Worm (Caenorhabditis elegans): ENCODE results near the gene math-38.

DNA sequence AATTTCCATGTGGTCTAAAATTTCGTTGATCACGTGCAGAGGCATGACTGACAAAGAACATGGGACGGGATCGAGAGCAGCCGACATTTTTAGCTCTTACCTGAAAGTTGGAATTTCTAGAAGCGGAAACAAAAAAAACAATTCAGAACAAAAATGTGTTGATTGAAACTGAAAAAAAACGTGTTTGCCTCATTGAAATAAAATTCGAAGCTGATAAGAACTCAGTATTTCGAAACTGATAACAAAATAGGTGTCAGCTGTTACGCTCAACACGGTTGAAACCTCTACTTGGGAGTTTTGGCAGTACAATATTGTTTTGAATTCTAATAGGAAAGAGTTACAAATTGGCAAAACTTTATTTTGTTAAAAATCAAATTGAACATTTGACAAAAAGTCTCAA lies 29.1 kb upstream of the math-38 start:
- no peak for TF ChIP-seq dve-1 (tag; optimal IDR thresholded peaks at IDR 0.05)
- TF ChIP-seq ahr-1 (tag; optimal IDR thresholded peaks at IDR 0.05) = no peak
- no peak for TF ChIP-seq pqm-1 (tag; optimal IDR thresholded peaks at IDR 0.05)
- no peak for TF ChIP-seq elt-4 (tag; optimal IDR thresholded peaks at IDR 0.05)
- TF ChIP-seq ceh-6 (GFP tag; optimal IDR thresholded peaks at IDR 0.05) = no peak
- TF ChIP-seq ama-1 (optimal IDR thresholded peaks at IDR 0.05) = no peak
- no peak for TF ChIP-seq unc-86 (tag; optimal IDR thresholded peaks at IDR 0.05)
- no peak for TF ChIP-seq odd-2 (tag; optimal IDR thresholded peaks at IDR 0.05)
- no peak for TF ChIP-seq nhr-11 (tag; optimal IDR thresholded peaks at IDR 0.05)
- TF ChIP-seq ets-4 (tag; optimal IDR thresholded peaks at IDR 0.05) = no peak
